Fruit fly (Drosophila melanogaster): Measurements from ENCODE around the gene Tap42.

Gene Tap42

dm6 chr2L:13414525-13415481, 47.4 kb downstream of the Tap42 start, which contains the start of the genes CG16956, CG42784 and CG43850 (continued):
- peak; percentile 53 for TF ChIP-seq CG4707 (GFP tag; optimal IDR thresholded peaks at IDR 0.05)
- no peak for TF ChIP-seq CG16863 (GFP tag; optimal IDR thresholded peaks at IDR 0.05)
- peak; percentile 26 for TF ChIP-seq sqz (GFP tag; optimal IDR thresholded peaks at IDR 0.05)
- TF ChIP-seq Hey (tag; optimal IDR thresholded peaks at IDR 0.05), result peak; percentile 54
- peak; percentile 87 for TF ChIP-seq Meics (GFP tag; optimal IDR thresholded peaks at IDR 0.05)
- peak; percentile 59 for TF ChIP-seq fd3F (GFP tag; optimal IDR thresholded peaks at IDR 0.05)
- no peak for TF ChIP-seq CG2202 (tag; optimal IDR thresholded peaks at IDR 0.05)
- TF ChIP-seq CG11696 (GFP tag; IDR thresholded peaks at IDR 0.05), result 0 out of 2 replicates have a peak, but pooled peaks have one; percentile 20
- TF ChIP-seq Eip74EF (GFP tag; optimal IDR thresholded peaks at IDR 0.05), result no peak
- TF ChIP-seq Nf-YB (GFP tag; optimal IDR thresholded peaks at IDR 0.05), result peak; percentile 18
- peak; percentile 28 for TF ChIP-seq Side (GFP tag; optimal IDR thresholded peaks at IDR 0.05)
- no peak for TF ChIP-seq gt (GFP tag; IDR thresholded peaks at IDR 0.05)
- TF ChIP-seq CG8388 (GFP tag; optimal IDR thresholded peaks at IDR 0.05), result peak; percentile 13
- TF ChIP-seq psq (GFP tag; optimal IDR thresholded peaks at IDR 0.05), result no peak
- no peak for TF ChIP-seq Six4 (GFP tag; optimal IDR thresholded peaks at IDR 0.05)
- peak; percentile 42 for TF ChIP-seq her (GFP tag; optimal IDR thresholded peaks at IDR 0.05)
- TF ChIP-seq kah (GFP tag; optimal IDR thresholded peaks at IDR 0.05), result peak; percentile 49
- no peak for TF ChIP-seq abd-A (tag; optimal IDR thresholded peaks at IDR 0.05)
- peak; percentile 85 for TF ChIP-seq ci (GFP tag; IDR thresholded peaks at IDR 0.05)
- TF ChIP-seq CG9437 (GFP tag; optimal IDR thresholded peaks at IDR 0.05), result peak; percentile 30
- TF ChIP-seq grn (GFP tag; optimal IDR thresholded peaks at IDR 0.05), result peak; percentile 1
- TF ChIP-seq ATbp (GFP tag; optimal IDR thresholded peaks at IDR 0.05), result peak; percentile 66
- TF ChIP-seq CG6813 (GFP tag; optimal IDR thresholded peaks at IDR 0.05), result peak; percentile 85
- peak; percentile 88 for TF ChIP-seq Hand (GFP tag; optimal IDR thresholded peaks at IDR 0.05)
- no peak for TF ChIP-seq sc (optimal IDR thresholded peaks at IDR 0.05)
- peak; percentile 7 for TF ChIP-seq sc (GFP tag; optimal IDR thresholded peaks at IDR 0.05)
- TF ChIP-seq crol (GFP tag; IDR thresholded peaks at IDR 0.05), result peak; percentile 25; the same call in 1 of the 2 replicates
- peak; percentile 13 for TF ChIP-seq CG8089 (GFP tag; optimal IDR thresholded peaks at IDR 0.05)
- peak; percentile 46; the same call in 1 of the 2 replicates for TF ChIP-seq CG43689 (GFP tag; IDR thresholded peaks at IDR 0.05)
- TF ChIP-seq cwo (GFP tag; optimal IDR thresholded peaks at IDR 0.05), result peak; percentile 56
- peak; percentile 82 for TF ChIP-seq sens (GFP tag)
- peak; percentile 23 for TF ChIP-seq CG13287 (GFP tag; IDR thresholded peaks at IDR 0.05; ENCODE audit: partially characterized antibody)
- peak; percentile 42; the same call in 1 of the 2 replicates for TF ChIP-seq bowl (GFP tag; IDR thresholded peaks at IDR 0.05)
- no peak for TF ChIP-seq trh (GFP tag; optimal IDR thresholded peaks at IDR 0.05)
- peak; percentile 11 for TF ChIP-seq MESR4 (GFP tag; optimal IDR thresholded peaks at IDR 0.05)
- peak; percentile 69 for TF ChIP-seq CG1233 (GFP tag; optimal IDR thresholded peaks at IDR 0.05)
- TF ChIP-seq NFAT (GFP tag; IDR thresholded peaks at IDR 0.05), result peak; percentile 33; the same call in 1 of the 2 replicates
- peak; percentile 2 for TF ChIP-seq HmgZ (tag; optimal IDR thresholded peaks at IDR 0.05)
- TF ChIP-seq br (optimal IDR thresholded peaks at IDR 0.05), result no peak
- peak; percentile 68 for TF ChIP-seq org-1 (GFP tag; optimal IDR thresholded peaks at IDR 0.05)
- peak; percentile 78 for TF ChIP-seq scrt (GFP tag; optimal IDR thresholded peaks at IDR 0.05)
- TF ChIP-seq CG14050 (GFP tag; IDR thresholded peaks at IDR 0.05), result 0 out of 3 replicates have a peak, but pooled peaks have one; percentile 31
- TF ChIP-seq CG7839 (tag; optimal IDR thresholded peaks at IDR 0.05), result peak; percentile 56
- TF ChIP-seq ewg (GFP tag; optimal IDR thresholded peaks at IDR 0.05), result peak; percentile 89
- no peak for TF ChIP-seq ab (GFP tag; optimal IDR thresholded peaks at IDR 0.05)
- TF ChIP-seq rib (GFP tag; IDR thresholded peaks at IDR 0.05), result no peak
- no peak for TF ChIP-seq trem (tag; optimal IDR thresholded peaks at IDR 0.05)
- TF ChIP-seq CoRest (tag; optimal IDR thresholded peaks at IDR 0.05), result no peak
